Fruit fly (Drosophila melanogaster): Measurements from ENCODE around the gene Reph.

- TF ChIP-seq wdn (GFP tag; IDR thresholded peaks at IDR 0.05) (no peak), ems (GFP tag; optimal IDR thresholded peaks at IDR 0.05) (no peak), Sox100B (GFP tag; optimal IDR thresholded peaks at IDR 0.05) (no peak), CG1529 (GFP tag; optimal IDR thresholded peaks at IDR 0.05) (no peak), Hmr (GFP tag; optimal IDR thresholded peaks at IDR 0.05) (no peak), CG14014 (GFP tag; IDR thresholded peaks at IDR 0.05) (no peak), Doc2 (GFP tag; IDR thresholded peaks at IDR 0.05) (no peak), Neu2 (GFP tag; optimal IDR thresholded peaks at IDR 0.05; ENCODE audit: borderline replicate concordance) (no peak), CG7745 (tag; optimal IDR thresholded peaks at IDR 0.05) (no peak)
Measured at dm6 chr2L:3814163-3814562, 10.8 kb downstream of the Reph start.
